Fruit fly (Drosophila melanogaster) whole organism, pupa: ENCODE measurements around the gene ida.

Source experiments
- CG10348 ChIP-seq: fragments of 200-800 bp; sonication (Bioruptor generic); IDR thresholded peaks from 2 replicates; pipeline ENCODE4 v1.3.6; 2022; ENCODE audit warnings: missing biosample characterization, missing genetic modification characterization
- EcR ChIP-seq: fragments of 200-800 bp; sonication (Bioruptor generic); optimal IDR thresholded peaks from 3 replicates; lab custom pipeline; 2019; ENCODE audit warnings: missing biosample characterization, missing genetic modification characterization, mild to moderate bottlenecking, moderate library complexity, missing genetic modification reagents

DNA sequence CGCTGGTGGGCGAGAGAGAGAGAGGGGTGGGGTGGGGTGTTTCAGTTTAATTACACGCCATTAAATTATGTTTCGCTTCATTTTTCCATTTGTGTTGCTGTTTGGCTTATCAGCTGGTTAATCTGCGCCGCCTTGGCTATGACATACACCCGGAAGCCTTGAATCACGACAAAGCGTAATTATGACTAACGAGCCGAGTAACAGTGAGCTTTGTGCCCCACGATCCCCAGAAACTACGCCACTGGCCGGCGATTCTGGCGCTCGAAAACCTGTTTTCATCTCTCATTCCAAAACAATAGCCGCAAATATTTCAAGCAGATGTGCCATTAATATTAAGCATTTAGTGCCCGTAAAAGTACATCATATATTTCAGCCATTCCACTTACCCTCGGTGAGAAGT, 46.7 kb downstream of the ida start:
- TF ChIP-seq EcR (GFP tag; lab: Kevin White, UChicago) (no peak), CG10348 (GFP tag; lab: Robert Waterston, UW) (no peak)
